Worm (Caenorhabditis elegans) whole organism, L4/young adult: ENCODE measurements around the gene srx-4.

Experiments
- W03F9.2 ChIP-seq: fragments of 150-350 bp; optimal IDR thresholded peaks from 2 replicates; lab custom pipeline; 2014; ENCODE audit warnings: missing biosample characterization, missing genetic modification characterization
- dao-5 ChIP-seq: sonication (generic microtip); optimal IDR thresholded peaks from 2 replicates; lab custom pipeline; 2016; ENCODE audit warnings: missing genotype, missing genetic modification characterization, moderate library complexity, missing compliant biosample characterization
- him-1 ChIP-seq: sonication (generic microtip); optimal IDR thresholded peaks from 2 replicates; lab custom pipeline; 2016; ENCODE audit warnings: missing genotype, missing genetic modification reagents, missing genetic modification characterization, missing compliant biosample characterization

ce11 chrV:726573-727483 lies 34.3 kb upstream of the srx-4 start:
- TF ChIP-seq him-1 (tag; lab: Kevin White, UChicago) = no peak
- TF ChIP-seq dao-5 = no peak
- no peak for TF ChIP-seq W03F9.2 (tag; lab: Kevin White, UChicago)
